Comparison of ENCODE assay signal across 1 fruit fly cellular context in genomic region chr3L:6589429-6590062, dm6.
A peak's percentile ranks its signal among the peaks of the same experiment; 100 is the strongest.
TF ChIP-seq lines count a peak whose summit lies in the region.

Gene jv (minus strand): TSS chr3L:6589479.

TF ChIP-seq in whole organism, embryonic, 481 proteins besides CTCF, POLR2A, EP300 and RAD21 (continued from another document):
- TF ChIP-seq CG14441 (GFP tag; IDR thresholded peaks at IDR 0.05; lab: Robert Waterston, UW) (peak; percentile 44; the same call in 1 of the 2 replicates), sim (GFP tag; IDR thresholded peaks at IDR 0.05; lab: Robert Waterston, UW) (peak; percentile 37; the same call in 1 of the 2 replicates), CG11085 (GFP tag; IDR thresholded peaks at IDR 0.05; lab: Robert Waterston, UW) (no peak), Abd-B (GFP tag; optimal IDR thresholded peaks at IDR 0.05; lab: Kevin White, UChicago) (peak; percentile 21), Gsc (GFP tag; IDR thresholded peaks at IDR 0.05; lab: Robert Waterston, UW) (0 out of 2 replicates have a peak, but pooled peaks have one; percentile 15), CG4820 (GFP tag; optimal IDR thresholded peaks at IDR 0.05; lab: Kevin White, UChicago) (peak; percentile 13), esg (GFP tag; conservative IDR thresholded peaks at IDR 0.05; lab: Robert Waterston, UW) (0 out of 2 replicates have a peak, but pooled peaks have one; percentile 14), CG7745 (tag; optimal IDR thresholded peaks at IDR 0.05; lab: Kevin White, UChicago) (no peak), CG9727 (GFP tag; optimal IDR thresholded peaks at IDR 0.05; lab: Kevin White, UChicago) (peak; percentile 2), CG4424 (GFP tag; optimal IDR thresholded peaks at IDR 0.05; lab: Kevin White, UChicago) (peak; percentile 15), Hr3 (GFP tag; optimal IDR thresholded peaks at IDR 0.05; lab: Kevin White, UChicago) (peak; percentile 30), crp (GFP tag; optimal IDR thresholded peaks at IDR 0.05; lab: Kevin White, UChicago) (no peak), tgo (GFP tag; IDR thresholded peaks at IDR 0.05; lab: Robert Waterston, UW) (peak; percentile 30; the same call in 1 of the 3 replicates), tap (tag; optimal IDR thresholded peaks at IDR 0.05; lab: Kevin White, UChicago) (no peak), CG10366 (GFP tag; IDR thresholded peaks at IDR 0.05; lab: Robert Waterston, UW) (peak; percentile 15; the same call in 1 of the 2 replicates), prd (optimal IDR thresholded peaks at IDR 0.05; lab: Kevin White, UChicago) (no peak), prd (GFP tag; IDR thresholded peaks at IDR 0.05; lab: Robert Waterston, UW) (peak; percentile 55; the same call in 2 of the 3 replicates), pan (optimal IDR thresholded peaks at IDR 0.05; lab: Kevin White, UChicago) (no peak), pan (GFP tag; optimal IDR thresholded peaks at IDR 0.05 in 1 of 2, IDR thresholded peaks at IDR 0.05 in 1 of 2) (peak in 1 of 2 experiments; percentile 25), CG6689 (GFP tag; IDR thresholded peaks at IDR 0.05; lab: Robert Waterston, UW) (peak; percentile 49), H15 (GFP tag; IDR thresholded peaks at IDR 0.05; lab: Robert Waterston, UW) (no peak), CG15696 (tag; optimal IDR thresholded peaks at IDR 0.05; lab: Kevin White, UChicago) (peak; percentile 48), fd96Cb (tag; optimal IDR thresholded peaks at IDR 0.05; lab: Kevin White, UChicago) (peak; percentile 30), CG17385 (GFP tag; optimal IDR thresholded peaks at IDR 0.05; lab: Kevin White, UChicago) (peak; percentile 18), nmo (GFP tag; optimal IDR thresholded peaks at IDR 0.05; lab: Kevin White, UChicago) (peak; percentile 41), CG12299 (tag; optimal IDR thresholded peaks at IDR 0.05; lab: Kevin White, UChicago) (no peak), CG4404 (GFP tag; IDR thresholded peaks at IDR 0.05; lab: Robert Waterston, UW) (peak; percentile 42; the same call in 1 of the 2 replicates)
TF ChIP-seq in whole organism, embryonic: peak in this region for 31.
